Fruit fly (Drosophila melanogaster) whole organism, embryonic: ENCODE measurements around the gene Psf2.
A peak's percentile ranks its signal among the peaks of the same experiment; 100 is the strongest.

ENCODE experiments used
- Bteb2 ChIP-seq: fragments of 200-800 bp; sonication (Bioruptor generic); optimal IDR thresholded peaks from 2 replicates; lab custom pipeline; 2016; ENCODE audit warnings: missing biosample characterization, missing genetic modification characterization
- CG10959 ChIP-seq: fragments of 200-800 bp; sonication (Bioruptor generic); IDR thresholded peaks from 2 replicates; pipeline ENCODE4 v1.3.6; 2022; ENCODE audit warnings: missing biosample characterization, missing genetic modification characterization
- CG11560 ChIP-seq: fragments of 200-800 bp; sonication (Bioruptor generic); IDR thresholded peaks from 3 replicates; pipeline ENCODE4 v1.3.6; 2022; ENCODE audit warnings: missing biosample characterization, missing genetic modification characterization
- CG12071 ChIP-seq: fragments of 200-800 bp; sonication (Bioruptor generic); optimal IDR thresholded peaks from 3 replicates; lab custom pipeline; 2018; ENCODE audit warnings: missing biosample characterization, mild to moderate bottlenecking, missing genetic modification characterization
- CG12769 ChIP-seq: fragments of 200-800 bp; sonication (Bioruptor generic); optimal IDR thresholded peaks from 2 replicates; lab custom pipeline; 2019; ENCODE audit warnings: missing biosample characterization, mild to moderate bottlenecking, missing genetic modification characterization, moderate library complexity
- CG13775 ChIP-seq: fragments of 200-800 bp; sonication (Bioruptor generic); optimal IDR thresholded peaks from 3 replicates; lab custom pipeline; 2017; ENCODE audit warnings: missing biosample characterization, mild to moderate bottlenecking, missing genetic modification characterization
- CG14965 ChIP-seq: fragments of 200-800 bp; sonication (Bioruptor generic); optimal IDR thresholded peaks from 2 replicates; lab custom pipeline; 2016; ENCODE audit warnings: missing biosample characterization, missing genetic modification characterization, borderline replicate concordance
- CG15011 ChIP-seq: fragments of 200-800 bp; sonication (Bioruptor generic); optimal IDR thresholded peaks from 3 replicates; lab custom pipeline; 2018; ENCODE audit warnings: missing biosample characterization, mild to moderate bottlenecking, missing genetic modification characterization
- CG15073 ChIP-seq: fragments of 200-800 bp; sonication (Bioruptor generic); optimal IDR thresholded peaks from 2 replicates; lab custom pipeline; 2016; ENCODE audit warnings: missing biosample characterization, missing genetic modification characterization
- CG17359 ChIP-seq: fragments of 200-800 bp; sonication (Bioruptor generic); optimal IDR thresholded peaks from 3 replicates; lab custom pipeline; 2018; ENCODE audit warnings: missing biosample characterization, mild to moderate bottlenecking, missing genetic modification characterization, moderate library complexity
- CG17568 ChIP-seq: fragments of 200-800 bp; sonication (Bioruptor generic); optimal IDR thresholded peaks from 2 replicates; lab custom pipeline; 2018; ENCODE audit warnings: missing biosample characterization, mild to moderate bottlenecking, missing genetic modification characterization, moderate library complexity
- CG18011 ChIP-seq: fragments of 200-800 bp; sonication (Bioruptor generic); optimal IDR thresholded peaks from 2 replicates; lab custom pipeline; 2017; ENCODE audit warnings: missing biosample characterization, missing genetic modification characterization, mild to moderate bottlenecking, moderate library complexity, missing genotype
- CG18599 ChIP-seq: fragments of 200-800 bp; sonication (Bioruptor generic); optimal IDR thresholded peaks from 3 replicates; lab custom pipeline; 2017; ENCODE audit warnings: missing biosample characterization, missing genetic modification characterization, mild to moderate bottlenecking, moderate library complexity, missing genetic modification reagents
- CG2129 ChIP-seq: fragments of 200-800 bp; sonication (Bioruptor generic); IDR thresholded peaks from 2 replicates; pipeline ENCODE4 v1.3.6; 2022; ENCODE audit warnings: missing biosample characterization, missing genetic modification characterization; ENCODE audit not compliant: partially characterized antibody
- CG31441 ChIP-seq: fragments of 200-800 bp; sonication (Bioruptor generic); IDR thresholded peaks from 2 replicates; pipeline ENCODE4 v1.3.6; 2022; ENCODE audit warnings: missing biosample characterization, missing genetic modification characterization
- CG32532 ChIP-seq: fragments of 200-800 bp; sonication (Bioruptor generic); IDR thresholded peaks from 2 replicates; pipeline ENCODE4 v1.3.6; 2022; ENCODE audit warnings: missing biosample characterization, missing genetic modification characterization
- CG34422 ChIP-seq: fragments of 200-800 bp; sonication (Bioruptor generic); IDR thresholded peaks from 3 replicates; pipeline ENCODE4 v1.3.6; 2022; ENCODE audit warnings: missing biosample characterization, missing genetic modification characterization
- CG4424 ChIP-seq: fragments of 200-800 bp; sonication (Bioruptor generic); optimal IDR thresholded peaks from 3 replicates; lab custom pipeline; 2016; ENCODE audit warnings: missing biosample characterization, missing genetic modification characterization
- CG4820 ChIP-seq: fragments of 200-800 bp; sonication (Bioruptor generic); optimal IDR thresholded peaks from 3 replicates; lab custom pipeline; 2016; ENCODE audit warnings: missing biosample characterization, missing genetic modification characterization
- CG6175 ChIP-seq: fragments of 200-800 bp; sonication (Bioruptor generic); IDR thresholded peaks from 3 replicates; pipeline ENCODE4 v1.3.6; 2022; ENCODE audit warnings: missing biosample characterization, missing genetic modification characterization
- CG6272 ChIP-seq: fragments of 200-800 bp; sonication (Bioruptor generic); IDR thresholded peaks from 2 replicates; pipeline ENCODE4 v1.3.6; 2022; ENCODE audit warnings: missing biosample characterization, missing genetic modification characterization
- CG8924 ChIP-seq: fragments of 200-800 bp; optimal IDR thresholded peaks from 3 replicates; lab custom pipeline; 2019; ENCODE audit warnings: missing biosample characterization, mild to moderate bottlenecking, missing genetic modification characterization, moderate library complexity
- CG9215 ChIP-seq: fragments of 200-800 bp; sonication (Bioruptor generic); IDR thresholded peaks from 2 replicates; pipeline ENCODE4 v1.3.6; 2022; ENCODE audit warnings: missing biosample characterization, missing genetic modification characterization
- Deaf1 ChIP-seq: fragments of 200-800 bp; optimal IDR thresholded peaks from 3 replicates; lab custom pipeline; 2019; ENCODE audit warnings: missing biosample characterization, mild to moderate bottlenecking, missing genetic modification characterization, moderate library complexity
- Dfd ChIP-seq, 2 experiments: fragments of >200 bp; optimal IDR thresholded peaks; 2 replicates each; lab custom pipeline; 2017; ENCODE audit warnings: missing biosample characterization in 2 of 2, missing genetic modification characterization in 2 of 2
- Doc3 ChIP-seq: fragments of 200-800 bp; sonication (Bioruptor generic); IDR thresholded peaks from 3 replicates; pipeline ENCODE4 v1.3.6; 2022; ENCODE audit warnings: missing biosample characterization, missing genetic modification characterization; ENCODE audit not compliant: partially characterized antibody
- Elba2 ChIP-seq: fragments of 200-800 bp; sonication (Bioruptor generic); optimal IDR thresholded peaks from 3 replicates; lab custom pipeline; 2016; ENCODE audit warnings: missing biosample characterization, missing genetic modification characterization
- Hr3 ChIP-seq: fragments of 200-800 bp; sonication (Bioruptor generic); optimal IDR thresholded peaks from 3 replicates; lab custom pipeline; 2016; ENCODE audit warnings: missing biosample characterization, missing genetic modification characterization
- Lim3 ChIP-seq: fragments of 200-800 bp; sonication (Bioruptor generic); IDR thresholded peaks from 2 replicates; pipeline ENCODE4 v1.3.6; 2022; ENCODE audit warnings: missing biosample characterization, missing genetic modification characterization
- Mes4 ChIP-seq: fragments of 200-800 bp; sonication (Bioruptor generic); optimal IDR thresholded peaks from 2 replicates; lab custom pipeline; 2016; ENCODE audit warnings: missing biosample characterization, missing genetic modification characterization
- Oaz ChIP-seq: fragments of 200-800 bp; sonication (Bioruptor generic); IDR thresholded peaks from 2 replicates; pipeline ENCODE4 v1.3.6; 2022; ENCODE audit warnings: missing biosample characterization, missing genetic modification characterization
- Spps ChIP-seq: fragments of 200-800 bp; sonication (Bioruptor generic); optimal IDR thresholded peaks from 2 replicates; lab custom pipeline; 2018; ENCODE audit warnings: missing biosample characterization, mild to moderate bottlenecking, missing genetic modification characterization
- Tbp ChIP-seq: fragments of >200 bp; optimal IDR thresholded peaks from 2 replicates; lab custom pipeline; 2018; ENCODE audit warnings: missing biosample characterization, missing genetic modification characterization
- Vsx1 ChIP-seq: fragments of 200-800 bp; sonication (Bioruptor generic); optimal IDR thresholded peaks from 2 replicates; lab custom pipeline; 2017; ENCODE audit warnings: missing biosample characterization, mild to moderate bottlenecking, missing genetic modification characterization, missing genetic modification reagents
- al ChIP-seq: fragments of 200-800 bp; sonication (Bioruptor generic); IDR thresholded peaks from 2 replicates; pipeline ENCODE4 v1.3.6; 2022; ENCODE audit warnings: missing biosample characterization, missing genetic modification characterization
- ase ChIP-seq: fragments of 200-800 bp; sonication (Bioruptor generic); IDR thresholded peaks from 3 replicates; pipeline ENCODE4 v1.3.6; 2022; ENCODE audit warnings: missing biosample characterization, missing genetic modification characterization
- cg ChIP-seq: fragments of 200-800 bp; sonication (Bioruptor generic); optimal IDR thresholded peaks from 3 replicates; lab custom pipeline; 2019; ENCODE audit warnings: missing biosample characterization, mild to moderate bottlenecking, missing genetic modification characterization, moderate library complexity
- chm ChIP-seq: fragments of 200-800 bp; sonication (Bioruptor generic); IDR thresholded peaks from 2 replicates; pipeline ENCODE4 v1.3.6; 2022; ENCODE audit warnings: missing biosample characterization, missing genetic modification characterization
- dimm ChIP-seq: fragments of 200-800 bp; sonication (Bioruptor generic); IDR thresholded peaks from 2 replicates; pipeline ENCODE4 v1.3.6; 2022; ENCODE audit warnings: missing biosample characterization, missing genetic modification characterization
- emc ChIP-seq: fragments of 200-800 bp; sonication (Bioruptor generic); optimal IDR thresholded peaks from 2 replicates; lab custom pipeline; 2016; ENCODE audit warnings: missing biosample characterization, missing genetic modification characterization
- esg ChIP-seq: fragments of 200-800 bp; sonication (Bioruptor generic); conservative IDR thresholded peaks from 2 replicates; pipeline ENCODE4 v1.3.6; 2022; ENCODE audit warnings: missing biosample characterization, missing genetic modification characterization
- eyg ChIP-seq: fragments of 200-800 bp; sonication (Bioruptor generic); optimal IDR thresholded peaks from 3 replicates; lab custom pipeline; 2016; ENCODE audit warnings: missing biosample characterization, missing genetic modification characterization
- klu ChIP-seq: fragments of 200-800 bp; sonication (Bioruptor generic); IDR thresholded peaks from 2 replicates; pipeline ENCODE4 v1.3.6; 2022; ENCODE audit warnings: missing biosample characterization, missing genetic modification characterization
- knrl ChIP-seq: fragments of 200-800 bp; sonication (Bioruptor generic); IDR thresholded peaks from 3 replicates; pipeline ENCODE4 v1.3.6; 2022; ENCODE audit warnings: missing biosample characterization, missing genetic modification characterization; ENCODE audit not compliant: partially characterized antibody
- p53 ChIP-seq: fragments of 200-800 bp; sonication (Bioruptor generic); optimal IDR thresholded peaks from 2 replicates; lab custom pipeline; 2016; ENCODE audit warnings: missing biosample characterization, missing genetic modification characterization
- pho ChIP-seq: fragments of 200-800 bp; sonication (Bioruptor generic); optimal IDR thresholded peaks from 2 replicates; lab custom pipeline; 2016; ENCODE audit warnings: missing biosample characterization, missing genetic modification characterization
- prd ChIP-seq, 3 experiments: fragments of >200 bp in 2 of 3; fragments of 200-800 bp in 1 of 3; sonication (Bioruptor generic) in 1 of 3; optimal IDR thresholded peaks in 2 of 3; IDR thresholded peaks in 1 of 3; 2 replicates in 2 of 3; 3 replicates in 1 of 3; pipeline versions ENCODE4 v1.3.6 to Lab custom; 2017 to 2022; ENCODE audit warnings: missing biosample characterization in 1 of 3, missing genetic modification characterization in 1 of 3
- repo ChIP-seq: fragments of 200-800 bp; sonication (Bioruptor generic); optimal IDR thresholded peaks from 2 replicates; lab custom pipeline; 2016; ENCODE audit warnings: missing biosample characterization, missing genetic modification characterization
- run ChIP-seq: fragments of 200-800 bp; sonication (Bioruptor generic); optimal IDR thresholded peaks from 3 replicates; lab custom pipeline; 2018; ENCODE audit warnings: missing biosample characterization, mild to moderate bottlenecking, missing genetic modification characterization
- sens-2 ChIP-seq: fragments of 200-800 bp; sonication (Bioruptor generic); IDR thresholded peaks from 2 replicates; pipeline ENCODE4 v1.3.6; 2022; ENCODE audit warnings: missing biosample characterization, missing genetic modification characterization
- sug ChIP-seq: fragments of 200-800 bp; optimal IDR thresholded peaks from 2 replicates; lab custom pipeline; 2019; ENCODE audit warnings: missing biosample characterization, mild to moderate bottlenecking, missing genetic modification characterization, moderate library complexity
- yki ChIP-seq: fragments of >200 bp; optimal IDR thresholded peaks from 3 replicates; lab custom pipeline; 2018

The Psf2 gene

dm6 chr2L:4417982-4418381 is 30.8 kb upstream of the Psf2 start (continued):
- TF ChIP-seq CG17568 (GFP tag; lab: Kevin White, UChicago) (no peak), dimm (GFP tag; lab: Robert Waterston, UW) (0 out of 2 replicates have a peak, but pooled peaks have one; percentile 33), CG4820 (GFP tag; lab: Kevin White, UChicago) (no peak), Oaz (GFP tag; lab: Robert Waterston, UW) (0 out of 2 replicates have a peak, but pooled peaks have one; percentile 27), pho (GFP tag; lab: Kevin White, UChicago) (no peak), Tbp (no peak), Deaf1 (tag; lab: Kevin White, UChicago) (no peak), eyg (GFP tag; lab: Kevin White, UChicago) (no peak), Bteb2 (no peak), emc (GFP tag; lab: Kevin White, UChicago) (no peak), CG32532 (GFP tag; lab: Robert Waterston, UW) (peak; percentile 45; the same call in 1 of the 2 replicates), Doc3 (GFP tag; lab: Robert Waterston, UW) (no peak), sens-2 (GFP tag; lab: Robert Waterston, UW) (no peak), CG18011 (GFP tag; lab: Kevin White, UChicago) (no peak), Dfd (GFP tag; optimal IDR thresholded peaks at IDR 0.05; lab: Kevin White, UChicago) (no peak), Vsx1 (GFP tag; lab: Kevin White, UChicago) (no peak), CG4424 (GFP tag; lab: Kevin White, UChicago) (no peak), CG11560 (tag; lab: Robert Waterston, UW) (no peak), ase (GFP tag; lab: Robert Waterston, UW) (peak; percentile 45; the same call in 1 of the 3 replicates), Hr3 (GFP tag; lab: Kevin White, UChicago) (no peak), CG15011 (GFP tag; lab: Kevin White, UChicago) (no peak), CG2129 (GFP tag; lab: Robert Waterston, UW) (no peak), CG31441 (GFP tag; lab: Robert Waterston, UW) (no peak), run (tag; lab: Kevin White, UChicago) (no peak), Elba2 (GFP tag; lab: Kevin White, UChicago) (no peak), CG34422 (no peak), CG13775 (GFP tag; lab: Kevin White, UChicago) (no peak), CG9215 (GFP tag; lab: Robert Waterston, UW) (no peak), Spps (no peak), CG18599 (GFP tag; lab: Kevin White, UChicago) (no peak), Mes4 (GFP tag; lab: Kevin White, UChicago) (no peak), esg (no peak), prd (optimal IDR thresholded peaks at IDR 0.05; lab: Kevin White, UChicago) (no peak), prd (GFP tag; IDR thresholded peaks at IDR 0.05; lab: Robert Waterston, UW) (no peak), klu (GFP tag; lab: Robert Waterston, UW) (no peak), CG12769 (tag; lab: Kevin White, UChicago) (no peak), CG17359 (no peak), al (GFP tag; lab: Robert Waterston, UW) (no peak), yki (lab: Kevin White, UChicago) (no peak), CG10959 (GFP tag; lab: Robert Waterston, UW) (peak; percentile 34; the same call in 1 of the 2 replicates), repo (GFP tag; lab: Kevin White, UChicago) (no peak), CG14965 (GFP tag; lab: Kevin White, UChicago) (peak; percentile 96), knrl (no peak), p53 (no peak), Lim3 (GFP tag; lab: Robert Waterston, UW) (0 out of 2 replicates have a peak, but pooled peaks have one; percentile 17), CG8924 (tag; lab: Kevin White, UChicago) (no peak), chm (GFP tag; lab: Robert Waterston, UW) (no peak), CG12071 (no peak), cg (GFP tag; lab: Kevin White, UChicago) (no peak), CG6272 (GFP tag; lab: Robert Waterston, UW) (peak; percentile 38), sug (tag; lab: Kevin White, UChicago) (no peak), CG6175 (GFP tag; lab: Robert Waterston, UW) (no peak), CG15073 (GFP tag; lab: Kevin White, UChicago) (no peak)
